Fruit fly (Drosophila melanogaster) whole organism, prepupa: ENCODE results near the gene VhaM9.7-c.

ENCODE experiments used
- CG11294 ChIP-seq: fragments of 200-800 bp; sonication (Bioruptor generic); IDR thresholded peaks from 2 replicates; pipeline ENCODE4 v1.3.6; 2022; ENCODE audit warnings: missing biosample characterization, missing genetic modification characterization
- CG31627 ChIP-seq: fragments of 200-800 bp; sonication (Bioruptor generic); optimal IDR thresholded peaks from 3 replicates; lab custom pipeline; 2016; ENCODE audit warnings: missing biosample characterization, missing genetic modification characterization
- CG6808 ChIP-seq: fragments of 200-800 bp; sonication (Bioruptor generic); optimal IDR thresholded peaks from 3 replicates; lab custom pipeline; 2017; ENCODE audit warnings: missing biosample characterization, missing genetic modification characterization, mild to moderate bottlenecking, moderate library complexity, missing genetic modification reagents
- Eip93F ChIP-seq: fragments of 200-800 bp; sonication (Bioruptor generic); optimal IDR thresholded peaks from 2 replicates; lab custom pipeline; 2016; ENCODE audit warnings: missing biosample characterization, mild to moderate bottlenecking, missing genetic modification characterization
- Lpt ChIP-seq: fragments of 200-800 bp; sonication (Bioruptor generic); optimal IDR thresholded peaks from 3 replicates; lab custom pipeline; 2016; ENCODE audit warnings: missing biosample characterization, missing genetic modification characterization
- OdsH ChIP-seq: fragments of 200-800 bp; sonication (Bioruptor generic); optimal IDR thresholded peaks from 3 replicates; lab custom pipeline; 2016; ENCODE audit warnings: missing biosample characterization, missing genetic modification characterization
- Sox15 ChIP-seq: fragments of 200-800 bp; sonication (Bioruptor generic); optimal IDR thresholded peaks from 3 replicates; lab custom pipeline; 2016; ENCODE audit warnings: missing biosample characterization, missing genetic modification characterization
- cyc ChIP-seq: fragments of 200-800 bp; sonication (Bioruptor generic); optimal IDR thresholded peaks from 3 replicates; lab custom pipeline; 2016; ENCODE audit warnings: missing biosample characterization, missing genetic modification characterization
- dac ChIP-seq: fragments of 200-800 bp; sonication (Bioruptor generic); optimal IDR thresholded peaks from 2 replicates; lab custom pipeline; 2017; ENCODE audit warnings: missing biosample characterization, mild to moderate bottlenecking, missing genetic modification characterization
- fd59A ChIP-seq: fragments of 200-800 bp; sonication (Bioruptor generic); optimal IDR thresholded peaks from 2 replicates; lab custom pipeline; 2017; ENCODE audit warnings: missing biosample characterization, mild to moderate bottlenecking, missing genetic modification characterization, missing genetic modification reagents
- fkh ChIP-seq: fragments of 200-800 bp; sonication (Bioruptor generic); optimal IDR thresholded peaks from 3 replicates; lab custom pipeline; 2017; ENCODE audit warnings: missing biosample characterization, mild to moderate bottlenecking, missing genetic modification characterization, moderate library complexity
- topi ChIP-seq: fragments of 200-800 bp; sonication (Bioruptor generic); optimal IDR thresholded peaks from 3 replicates; lab custom pipeline; 2016; ENCODE audit warnings: missing biosample characterization, missing genetic modification characterization

dm6 chr3L:4204239-4204638 is 17.6 kb upstream of the VhaM9.7-c start, which contains the start of gene CG15005:
- TF ChIP-seq CG31627 (no peak), CG6808 (GFP tag; lab: Kevin White, UChicago) (no peak), topi (GFP tag; lab: Kevin White, UChicago) (no peak), fd59A (GFP tag; lab: Kevin White, UChicago) (no peak), Eip93F (GFP tag; lab: Kevin White, UChicago) (no peak), fkh (GFP tag; lab: Kevin White, UChicago) (no peak), CG11294 (no peak), dac (no peak), Lpt (GFP tag; lab: Kevin White, UChicago) (no peak), OdsH (GFP tag; lab: Kevin White, UChicago) (no peak), cyc (GFP tag; lab: Kevin White, UChicago) (no peak), Sox15 (GFP tag; lab: Kevin White, UChicago) (no peak)
